Fruit fly (Drosophila melanogaster): ENCODE results near the gene CG31296.
A peak's percentile ranks its signal among the peaks of the same experiment; 100 is the strongest.

The CG31296 gene

dm6 chr3R:15485866-15486265, 45.4 kb downstream of the CG31296 start, which contains the start of gene obe (continued):
- TF ChIP-seq Med (GFP tag) (peak; percentile 79), toy (GFP tag; IDR thresholded peaks at IDR 0.05) (no peak), lov (optimal IDR thresholded peaks at IDR 0.05) (no peak), lov (GFP tag; IDR thresholded peaks at IDR 0.05) (no peak), CG9727 (GFP tag; optimal IDR thresholded peaks at IDR 0.05) (no peak), E2f2 (GFP tag; IDR thresholded peaks at IDR 0.05) (peak; percentile 62), CG11398 (GFP tag; optimal IDR thresholded peaks at IDR 0.05) (no peak), nau (GFP tag; optimal IDR thresholded peaks at IDR 0.05) (no peak), Max (GFP tag; optimal IDR thresholded peaks at IDR 0.05) (no peak), ERR (GFP tag; optimal IDR thresholded peaks at IDR 0.05) (no peak), BEAF-32 (GFP tag; optimal IDR thresholded peaks at IDR 0.05) (peak; percentile 41), zfh2 (GFP tag; optimal IDR thresholded peaks at IDR 0.05) (no peak), knrl (GFP tag; IDR thresholded peaks at IDR 0.05; ENCODE audit: partially characterized antibody) (no peak), CG7372 (GFP tag; IDR thresholded peaks at IDR 0.05) (no peak), D19B (GFP tag; optimal IDR thresholded peaks at IDR 0.05) (no peak), repo (GFP tag; optimal IDR thresholded peaks at IDR 0.05) (no peak), Elba2 (GFP tag; optimal IDR thresholded peaks at IDR 0.05) (no peak), sim (GFP tag; IDR thresholded peaks at IDR 0.05) (no peak), maf-S (GFP tag; optimal IDR thresholded peaks at IDR 0.05) (no peak), C15 (GFP tag; IDR thresholded peaks at IDR 0.05) (no peak), CG4617 (GFP tag; optimal IDR thresholded peaks at IDR 0.05; ENCODE audit: borderline replicate concordance) (peak; percentile 80), CG15601 (tag; optimal IDR thresholded peaks at IDR 0.05) (no peak), zen (tag; optimal IDR thresholded peaks at IDR 0.05) (no peak), wor (GFP tag; IDR thresholded peaks at IDR 0.05) (no peak), CG12942 (GFP tag; optimal IDR thresholded peaks at IDR 0.05) (no peak), TFAM (GFP tag; optimal IDR thresholded peaks at IDR 0.05) (no peak), jigr1 (GFP tag; IDR thresholded peaks at IDR 0.05) (no peak), ara (GFP tag; IDR thresholded peaks at IDR 0.05) (no peak), Adf1 (GFP tag; IDR thresholded peaks at IDR 0.05) (no peak), Mes4 (GFP tag; optimal IDR thresholded peaks at IDR 0.05) (no peak), CG15514 (GFP tag; optimal IDR thresholded peaks at IDR 0.05) (peak; percentile 33), CG13894 (tag; optimal IDR thresholded peaks at IDR 0.05) (no peak), gce (GFP tag; IDR thresholded peaks at IDR 0.05) (no peak), PHDP (tag; optimal IDR thresholded peaks at IDR 0.05) (no peak), Stat92E (GFP tag; optimal IDR thresholded peaks at IDR 0.05) (no peak), tap (tag; optimal IDR thresholded peaks at IDR 0.05) (no peak), Spps (tag; optimal IDR thresholded peaks at IDR 0.05) (no peak), CG3995 (GFP tag; optimal IDR thresholded peaks at IDR 0.05) (peak; percentile 48), CoRest (tag; optimal IDR thresholded peaks at IDR 0.05) (peak; percentile 1), ase (GFP tag; IDR thresholded peaks at IDR 0.05) (no peak), h (optimal IDR thresholded peaks at IDR 0.05) (no peak), CG7357 (GFP tag; IDR thresholded peaks at IDR 0.05) (no peak), tin (GFP tag; optimal IDR thresholded peaks at IDR 0.05) (no peak), NK7.1 (GFP tag; optimal IDR thresholded peaks at IDR 0.05) (no peak), Hr51 (GFP tag; optimal IDR thresholded peaks at IDR 0.05) (no peak), klu (GFP tag; IDR thresholded peaks at IDR 0.05) (no peak), org-1 (GFP tag; optimal IDR thresholded peaks at IDR 0.05) (no peak), oc (tag; optimal IDR thresholded peaks at IDR 0.05) (no peak), pfk (GFP tag; optimal IDR thresholded peaks at IDR 0.05) (no peak), CG2120 (GFP tag; optimal IDR thresholded peaks at IDR 0.05) (no peak), CG3726 (GFP tag; IDR thresholded peaks at IDR 0.05) (no peak), amos (GFP tag; IDR thresholded peaks at IDR 0.05; ENCODE audit: partially characterized antibody) (0 out of 2 replicates have a peak, but pooled peaks have one; percentile 17), CG17912 (GFP tag; optimal IDR thresholded peaks at IDR 0.05) (no peak)
